Fruit fly (Drosophila melanogaster) whole organism, embryonic: ENCODE data around the gene Phyhd1.

ENCODE experiments used
- Ada2b ChIP-seq: fragments of 200-800 bp; sonication (Bioruptor generic); IDR thresholded peaks from 2 replicates; pipeline ENCODE4 v1.3.6; 2022; ENCODE audit warnings: missing biosample characterization, missing genetic modification characterization
- Antp ChIP-seq: fragments of 200-800 bp; sonication (Bioruptor generic); optimal IDR thresholded peaks from 3 replicates; lab custom pipeline; 2016; ENCODE audit warnings: missing biosample characterization, missing genetic modification characterization
- Awh ChIP-seq: fragments of 200-800 bp; sonication (Bioruptor generic); IDR thresholded peaks from 2 replicates; pipeline ENCODE4, ENCODE4 v1.3.6; 2022; ENCODE audit warnings: missing biosample characterization, missing genetic modification characterization
- BtbVII ChIP-seq: fragments of 200-800 bp; sonication (Bioruptor generic); optimal IDR thresholded peaks from 3 replicates; lab custom pipeline; 2017; ENCODE audit warnings: missing biosample characterization, mild to moderate bottlenecking, missing genetic modification characterization
- CG10267 ChIP-seq: fragments of 200-800 bp; sonication (Bioruptor generic); optimal IDR thresholded peaks from 2 replicates; lab custom pipeline; 2018; ENCODE audit warnings: missing biosample characterization, mild to moderate bottlenecking, missing genetic modification characterization, moderate library complexity
- CG11247 ChIP-seq: fragments of 200-800 bp; sonication (Bioruptor generic); IDR thresholded peaks from 2 replicates; pipeline ENCODE4 v1.3.6; 2022; ENCODE audit warnings: missing biosample characterization, missing genetic modification characterization
- CG12769 ChIP-seq: fragments of 200-800 bp; sonication (Bioruptor generic); optimal IDR thresholded peaks from 2 replicates; lab custom pipeline; 2019; ENCODE audit warnings: missing biosample characterization, mild to moderate bottlenecking, missing genetic modification characterization, moderate library complexity
- CG13296 ChIP-seq: fragments of 200-800 bp; sonication (Bioruptor generic); optimal IDR thresholded peaks from 3 replicates; lab custom pipeline; 2018; ENCODE audit warnings: missing biosample characterization, mild to moderate bottlenecking, missing genetic modification characterization
- CG13624 ChIP-seq: fragments of 200-800 bp; sonication (Bioruptor generic); optimal IDR thresholded peaks from 2 replicates; lab custom pipeline; 2016; ENCODE audit warnings: missing biosample characterization, missing genetic modification characterization
- CG15073 ChIP-seq: fragments of 200-800 bp; sonication (Bioruptor generic); optimal IDR thresholded peaks from 2 replicates; lab custom pipeline; 2016; ENCODE audit warnings: missing biosample characterization, missing genetic modification characterization
- CG17328 ChIP-seq: fragments of 200-800 bp; sonication (Bioruptor generic); IDR thresholded peaks from 2 replicates; pipeline ENCODE4 v1.3.6; 2022; ENCODE audit warnings: missing biosample characterization, missing genetic modification characterization
- CG2199 ChIP-seq: fragments of 200-800 bp; sonication (Bioruptor generic); IDR thresholded peaks from 3 replicates; pipeline ENCODE4 v1.3.6; 2022; ENCODE audit warnings: missing biosample characterization, missing genetic modification characterization
- CG33557 ChIP-seq: fragments of 200-800 bp; sonication (Bioruptor generic); optimal IDR thresholded peaks from 2 replicates; lab custom pipeline; 2019; ENCODE audit warnings: missing biosample characterization, mild to moderate bottlenecking, missing genetic modification characterization, moderate library complexity
- CG3726 ChIP-seq: fragments of 200-800 bp; sonication (Bioruptor generic); IDR thresholded peaks from 3 replicates; pipeline ENCODE4, ENCODE4 v1.3.6; 2022; ENCODE audit warnings: missing biosample characterization, missing genetic modification characterization
- CG4854 ChIP-seq: fragments of 200-800 bp; sonication (Bioruptor generic); optimal IDR thresholded peaks from 2 replicates; lab custom pipeline; 2016; ENCODE audit warnings: missing biosample characterization, missing genetic modification characterization, inconsistent platforms
- CG7928 ChIP-seq: fragments of 200-800 bp; sonication (Bioruptor generic); optimal IDR thresholded peaks from 2 replicates; lab custom pipeline; 2017; ENCODE audit warnings: missing biosample characterization, mild to moderate bottlenecking, missing genetic modification characterization
- CG8765 ChIP-seq: fragments of 200-800 bp; sonication (Bioruptor generic); IDR thresholded peaks from 2 replicates; pipeline ENCODE4 v1.3.6; 2022; ENCODE audit warnings: missing biosample characterization, missing genetic modification characterization
- CkIIα-i1 ChIP-seq: fragments of 200-800 bp; sonication (Bioruptor generic); IDR thresholded peaks from 2 replicates; pipeline ENCODE4 v1.3.6; 2022; ENCODE audit warnings: missing biosample characterization, missing genetic modification characterization
- CrebB ChIP-seq: fragments of 200-800 bp; sonication (Bioruptor generic); optimal IDR thresholded peaks from 3 replicates; lab custom pipeline; 2018; ENCODE audit warnings: missing biosample characterization, mild to moderate bottlenecking, missing genetic modification characterization
- Dref ChIP-seq: fragments of 200-800 bp; sonication (Bioruptor generic); IDR thresholded peaks from 2 replicates; pipeline ENCODE4 v1.3.6; 2022; ENCODE audit warnings: missing biosample characterization, missing genetic modification characterization
- Hand ChIP-seq: fragments of 200-800 bp; sonication (Bioruptor generic); optimal IDR thresholded peaks from 2 replicates; lab custom pipeline; 2017; ENCODE audit warnings: mild to moderate bottlenecking, missing biosample characterization, missing genetic modification reagents, missing genetic modification characterization
- Lim3 ChIP-seq: fragments of 200-800 bp; sonication (Bioruptor generic); IDR thresholded peaks from 2 replicates; pipeline ENCODE4 v1.3.6; 2022; ENCODE audit warnings: missing biosample characterization, missing genetic modification characterization
- Lpt ChIP-seq: fragments of >200 bp; optimal IDR thresholded peaks from 2 replicates; lab custom pipeline; 2018; ENCODE audit warnings: missing biosample characterization, missing genetic modification characterization
- MBD-R2 ChIP-seq: fragments of 200-800 bp; sonication (Bioruptor generic); IDR thresholded peaks from 2 replicates; pipeline ENCODE4 v1.3.6; 2022; ENCODE audit warnings: missing biosample characterization, missing genetic modification characterization
- MESR4 ChIP-seq: fragments of 200-800 bp; sonication (Bioruptor generic); optimal IDR thresholded peaks from 2 replicates; lab custom pipeline; 2018; ENCODE audit warnings: missing biosample characterization, mild to moderate bottlenecking, missing genetic modification characterization, moderate library complexity
- Mrtf ChIP-seq: fragments of 200-800 bp; sonication (Bioruptor generic); IDR thresholded peaks from 3 replicates; pipeline ENCODE4 v1.3.6; 2022; ENCODE audit warnings: missing biosample characterization, missing genetic modification characterization
- Ssrp ChIP-seq: fragments of 200-800 bp; sonication (Bioruptor generic); optimal IDR thresholded peaks from 2 replicates; lab custom pipeline; 2018; ENCODE audit warnings: missing biosample characterization, mild to moderate bottlenecking, missing genetic modification characterization, moderate library complexity
- TFAM ChIP-seq: fragments of 200-800 bp; sonication (Bioruptor generic); optimal IDR thresholded peaks from 2 replicates; lab custom pipeline; 2017; ENCODE audit warnings: missing biosample characterization, missing genetic modification characterization, inconsistent platforms
- ap ChIP-seq: fragments of 200-800 bp; sonication (Bioruptor generic); IDR thresholded peaks from 2 replicates; pipeline ENCODE4 v1.3.6; 2022; ENCODE audit warnings: missing biosample characterization, missing genetic modification characterization
- bcd ChIP-seq: fragments of 200-800 bp; sonication (Bioruptor generic); optimal IDR thresholded peaks from 2 replicates; lab custom pipeline; 2017; ENCODE audit warnings: missing biosample characterization, mild to moderate bottlenecking, missing genetic modification characterization
- cg ChIP-seq: fragments of 200-800 bp; sonication (Bioruptor generic); optimal IDR thresholded peaks from 3 replicates; lab custom pipeline; 2019; ENCODE audit warnings: missing biosample characterization, mild to moderate bottlenecking, missing genetic modification characterization, moderate library complexity
- chif ChIP-seq, 2 experiments: fragments of 200-800 bp; sonication (Bioruptor generic); optimal IDR thresholded peaks; 3 replicates each; lab custom pipeline; 2016; ENCODE audit warnings: missing biosample characterization in 2 of 2, missing genetic modification characterization in 2 of 2
- crc ChIP-seq: fragments of 200-800 bp; sonication (Bioruptor generic); optimal IDR thresholded peaks from 2 replicates; lab custom pipeline; 2016; ENCODE audit warnings: missing biosample characterization, missing genetic modification characterization
- hbn ChIP-seq: fragments of 200-800 bp; sonication (Bioruptor generic); IDR thresholded peaks from 2 replicates; pipeline ENCODE4 v1.3.6; 2022; ENCODE audit warnings: missing biosample characterization, missing genetic modification characterization; ENCODE audit not compliant: partially characterized antibody
- hth ChIP-seq: fragments of >200 bp; optimal IDR thresholded peaks from 2 replicates; lab custom pipeline; 2017; ENCODE audit warnings: inconsistent platforms
- jing ChIP-seq: fragments of 200-800 bp; sonication (Bioruptor generic); optimal IDR thresholded peaks from 2 replicates; lab custom pipeline; 2018; ENCODE audit warnings: missing biosample characterization, mild to moderate bottlenecking, missing genetic modification characterization
- ken ChIP-seq: fragments of 200-800 bp; sonication (Bioruptor generic); IDR thresholded peaks from 3 replicates; pipeline ENCODE4 v1.3.6; 2022; ENCODE audit warnings: missing biosample characterization, missing genetic modification characterization
- knrl ChIP-seq: fragments of 200-800 bp; sonication (Bioruptor generic); IDR thresholded peaks from 3 replicates; pipeline ENCODE4 v1.3.6; 2022; ENCODE audit warnings: missing biosample characterization, missing genetic modification characterization; ENCODE audit not compliant: partially characterized antibody
- lab ChIP-seq: fragments of 200-800 bp; sonication (Bioruptor generic); optimal IDR thresholded peaks from 3 replicates; lab custom pipeline; 2017; ENCODE audit warnings: missing biosample characterization, missing genetic modification characterization, mild to moderate bottlenecking, moderate library complexity, missing genetic modification reagents
- nau ChIP-seq: fragments of 200-800 bp; sonication (Bioruptor generic); optimal IDR thresholded peaks from 3 replicates; lab custom pipeline; 2017; ENCODE audit warnings: missing biosample characterization, mild to moderate bottlenecking, missing genetic modification characterization, missing genetic modification reagents
- nerfin-2 ChIP-seq: fragments of 200-800 bp; sonication (Bioruptor generic); IDR thresholded peaks from 2 replicates; pipeline ENCODE4 v1.3.6; 2022; ENCODE audit warnings: missing biosample characterization, missing genetic modification characterization; ENCODE audit not compliant: partially characterized antibody
- nom ChIP-seq: fragments of 200-800 bp; sonication (Bioruptor generic); optimal IDR thresholded peaks from 2 replicates; lab custom pipeline; 2017; ENCODE audit warnings: missing biosample characterization, missing genetic modification characterization, mild to moderate bottlenecking, moderate library complexity, missing genetic modification reagents
- pb ChIP-seq: fragments of 200-800 bp; sonication (Bioruptor generic); optimal IDR thresholded peaks from 3 replicates; lab custom pipeline; 2016; ENCODE audit warnings: missing biosample characterization, missing genetic modification characterization
- pnt ChIP-seq: fragments of 200-800 bp; sonication (Bioruptor generic); optimal IDR thresholded peaks from 3 replicates; lab custom pipeline; 2016; ENCODE audit warnings: missing biosample characterization, missing genetic modification characterization
- row ChIP-seq: fragments of 200-800 bp; sonication (Bioruptor generic); IDR thresholded peaks from 3 replicates; pipeline ENCODE4 v1.3.6; 2022; ENCODE audit warnings: missing biosample characterization, missing genetic modification characterization
- seq ChIP-seq: fragments of 200-800 bp; sonication (Bioruptor generic); IDR thresholded peaks from 2 replicates; pipeline ENCODE4 v1.3.6; 2022; ENCODE audit warnings: missing biosample characterization, missing genetic modification characterization
- slbo ChIP-seq: fragments of 200-800 bp; sonication (Bioruptor generic); IDR thresholded peaks from 2 replicates; pipeline ENCODE4 v1.3.6; 2022; ENCODE audit warnings: missing biosample characterization, missing genetic modification characterization
- sob ChIP-seq: fragments of 200-800 bp; sonication (Bioruptor generic); IDR thresholded peaks from 2 replicates; pipeline ENCODE4 v1.3.6; 2022; ENCODE audit warnings: missing biosample characterization, missing genetic modification characterization
- vvl ChIP-seq: fragments of 200-800 bp; sonication (Bioruptor generic); IDR thresholded peaks from 2 replicates; pipeline ENCODE4 v1.3.6; 2022; ENCODE audit warnings: missing biosample characterization, missing genetic modification characterization
- zen ChIP-seq: fragments of 200-800 bp; sonication (Bioruptor generic); optimal IDR thresholded peaks from 3 replicates; lab custom pipeline; 2018; ENCODE audit warnings: missing biosample characterization, mild to moderate bottlenecking, missing genetic modification characterization, moderate library complexity
- zfh2 ChIP-seq: fragments of 200-800 bp; sonication (Bioruptor generic); optimal IDR thresholded peaks from 2 replicates; lab custom pipeline; 2016; ENCODE audit warnings: missing biosample characterization, missing genetic modification characterization

Gene Phyhd1

DNA sequence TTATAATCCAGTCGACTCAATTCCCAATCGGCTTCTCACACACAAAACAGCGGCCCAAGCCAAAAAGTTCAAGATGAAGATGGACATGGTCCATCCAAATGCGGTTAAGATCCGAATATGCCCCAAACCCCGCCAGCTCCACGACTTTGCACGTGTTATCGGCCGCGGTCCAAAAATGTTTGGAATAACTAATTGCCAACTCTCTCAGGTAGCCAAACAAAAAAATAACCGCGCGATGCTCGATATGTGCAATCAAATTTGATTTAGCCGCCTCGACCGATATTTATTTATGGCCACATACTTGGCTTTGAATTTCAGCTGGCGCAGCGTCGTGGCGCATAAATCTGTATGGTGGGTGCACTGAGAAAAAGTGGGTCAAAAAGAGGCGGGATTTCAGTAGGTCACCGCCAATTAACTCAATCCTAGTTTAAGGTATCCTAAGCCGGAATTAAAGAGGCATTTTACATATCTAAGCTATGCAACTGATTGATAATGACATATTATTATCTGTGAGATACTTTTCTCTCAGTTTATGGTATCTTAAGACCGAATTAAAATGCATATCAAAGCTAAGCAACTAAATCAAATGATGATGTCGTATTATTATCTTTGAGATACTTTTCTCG lies 32.1 kb downstream of the Phyhd1 start (continued):
- TF ChIP-seq CG13624 (GFP tag; lab: Kevin White, UChicago) (no peak), TFAM (no peak), nau (GFP tag; lab: Kevin White, UChicago) (no peak), Ada2b (peak; percentile 66), zfh2 (no peak), Lpt (GFP tag; lab: Kevin White, UChicago) (no peak), MBD-R2 (GFP tag; lab: Robert Waterston, UW) (no peak), hbn (GFP tag; lab: Robert Waterston, UW) (no peak), sob (no peak), seq (GFP tag; lab: Robert Waterston, UW) (peak; percentile 77), crc (no peak), Antp (no peak), Awh (GFP tag; lab: Robert Waterston, UW) (peak; percentile 48; the same call in 1 of the 2 replicates), Hand (GFP tag; lab: Kevin White, UChicago) (no peak), CG7928 (GFP tag; lab: Kevin White, UChicago) (no peak), row (GFP tag; lab: Robert Waterston, UW) (peak; percentile 61), pnt (peak; percentile 62), lab (peak; percentile 16), Lim3 (GFP tag; lab: Robert Waterston, UW) (0 out of 2 replicates have a peak, but pooled peaks have one; percentile 21), vvl (GFP tag; lab: Robert Waterston, UW) (peak; percentile 64), cg (GFP tag; lab: Kevin White, UChicago) (no peak), Mrtf (GFP tag; lab: Robert Waterston, UW) (peak; percentile 55; the same call in 1 of the 3 replicates), nom (GFP tag; lab: Kevin White, UChicago) (no peak), CG8765 (GFP tag; lab: Robert Waterston, UW) (no peak), Ssrp (tag; lab: Kevin White, UChicago) (peak; percentile 42), CG11247 (GFP tag; lab: Robert Waterston, UW) (no peak), slbo (GFP tag; lab: Robert Waterston, UW) (peak; percentile 34), CG33557 (GFP tag; lab: Kevin White, UChicago) (no peak), CG2199 (peak; percentile 28; the same call in 1 of the 3 replicates), hth (lab: Kevin White, UChicago) (no peak), zen (tag; lab: Kevin White, UChicago) (no peak), jing (no peak), CkIIα-i1 (GFP tag; lab: Robert Waterston, UW) (no peak), CG15073 (GFP tag; lab: Kevin White, UChicago) (no peak), MESR4 (GFP tag; lab: Kevin White, UChicago) (no peak), CG12769 (peak; percentile 34), knrl (GFP tag; lab: Robert Waterston, UW) (no peak), CrebB (tag; lab: Kevin White, UChicago) (no peak), CG4854 (GFP tag; lab: Kevin White, UChicago) (no peak), CG3726 (GFP tag; lab: Robert Waterston, UW) (peak; percentile 58; the same call in 1 of the 3 replicates), bcd (peak; percentile 9), CG10267 (tag; lab: Kevin White, UChicago) (peak; percentile 3), nerfin-2 (no peak), pb (GFP tag; lab: Kevin White, UChicago) (no peak), CG17328 (GFP tag; lab: Robert Waterston, UW) (peak; percentile 69), chif (GFP tag; optimal IDR thresholded peaks at IDR 0.05; lab: Kevin White, UChicago) (peak in 1 of 2 experiments; percentile 48), BtbVII (peak; percentile 15), CG13296 (GFP tag; lab: Kevin White, UChicago) (no peak), ap (GFP tag; lab: Robert Waterston, UW) (0 out of 2 replicates have a peak, but pooled peaks have one; percentile 45), ken (GFP tag; lab: Robert Waterston, UW) (peak; percentile 55; the same call in 1 of the 3 replicates), Dref (GFP tag; lab: Robert Waterston, UW) (no peak)
